Worm (Caenorhabditis elegans) whole organism, L3 larva: ENCODE measurements around the gene F14B8.6.

Source experiments
- nhr-76 ChIP-seq: fragments of 150-350 bp; sonication (generic microtip); optimal IDR thresholded peaks from 5 replicates; lab custom pipeline; 2014; ENCODE audit warnings: missing biosample characterization, missing genetic modification characterization
- sea-2 ChIP-seq: fragments of 150-350 bp; sonication (generic microtip); optimal IDR thresholded peaks from 4 replicates; lab custom pipeline; 2014; ENCODE audit warnings: missing biosample characterization, missing genetic modification reagents, missing genetic modification characterization
- unc-62 ChIP-seq: fragments of 150-350 bp; sonication (generic microtip); optimal IDR thresholded peaks from 4 replicates; lab custom pipeline; 2014; ENCODE audit warnings: missing biosample characterization, missing genetic modification reagents, missing genetic modification characterization

- TF ChIP-seq nhr-76 (tag; lab: Kevin White, UChicago): no peak
- TF ChIP-seq sea-2: no peak
- no peak for TF ChIP-seq unc-62 (GFP tag; lab: Kevin White, UChicago)
These were observed 31.6 kb upstream of the F14B8.6 start for ce11 chrX:6963842-6964241.
